Fruit fly (Drosophila melanogaster): Measurements from ENCODE around the gene CG7362.

DNA sequence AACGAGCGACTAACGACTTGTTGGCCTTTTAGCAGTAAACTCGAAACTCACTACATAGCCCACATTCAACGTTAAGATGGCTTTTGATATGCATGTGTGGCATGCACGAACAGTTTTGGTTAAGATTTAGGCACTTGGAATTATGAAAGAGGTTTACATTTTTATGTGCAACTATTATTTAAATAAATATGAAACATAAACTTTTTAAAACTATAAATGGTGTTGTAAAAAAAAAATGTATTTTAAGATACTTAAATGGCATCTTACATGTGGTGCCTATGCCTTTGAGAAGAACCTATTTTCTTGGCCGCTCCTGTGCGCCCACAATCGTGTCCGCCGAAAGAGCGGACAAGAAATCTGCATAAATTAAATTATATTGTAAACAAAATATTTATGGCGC lies 47.9 kb downstream of the CG7362 start:
- TF ChIP-seq Mnt (GFP tag; optimal IDR thresholded peaks at IDR 0.05) (no peak), CG11617 (GFP tag; optimal IDR thresholded peaks at IDR 0.05) (no peak), Hr96 (GFP tag; optimal IDR thresholded peaks at IDR 0.05) (no peak), bab1 (GFP tag; optimal IDR thresholded peaks at IDR 0.05) (no peak)
